Worm (Caenorhabditis elegans): Measurements from ENCODE around the gene F13H10.8.

Gene F13H10.8

DNA sequence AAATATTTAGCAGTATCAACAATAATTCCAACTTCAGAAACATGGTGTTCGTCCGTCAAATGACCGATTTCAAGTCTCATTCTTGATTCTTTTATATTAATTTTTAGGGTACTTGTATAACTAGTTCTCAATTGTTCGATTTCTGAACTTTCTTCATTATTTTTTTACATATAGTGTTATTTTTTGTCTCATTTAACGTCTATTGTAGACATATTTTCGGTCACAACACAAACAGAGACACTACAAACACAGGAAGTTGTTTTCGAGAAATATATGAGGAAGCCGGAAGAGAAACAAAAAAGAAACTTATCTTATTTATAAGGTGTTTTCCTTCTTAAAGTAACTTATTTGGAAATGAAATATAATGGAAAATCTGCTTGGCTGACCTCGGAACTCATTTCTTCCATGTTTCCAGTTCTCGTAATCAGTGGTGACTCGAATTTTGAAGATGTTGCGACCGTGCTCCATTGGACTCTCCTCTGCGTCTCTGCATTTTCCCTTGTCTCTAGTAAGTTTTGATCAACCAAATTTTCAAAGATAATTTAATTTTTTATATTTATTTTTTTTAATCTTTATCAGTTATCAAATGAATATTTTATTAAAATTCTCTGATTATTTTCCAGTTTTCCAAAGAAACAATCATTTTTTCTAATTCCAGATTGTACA lies 33.5 kb downstream of the F13H10.8 start, which contains the start of the genes F36H1.12 and lin-3:
F36H1.12 (minus strand) TSS at position 51 of the 666 bp plus-strand sequence.
lin-3 (plus strand) TSS at position 657 of the 666 bp plus-strand sequence.
- TF ChIP-seq ceh-39 (tag; optimal IDR thresholded peaks at IDR 0.05): no peak

DNA sequence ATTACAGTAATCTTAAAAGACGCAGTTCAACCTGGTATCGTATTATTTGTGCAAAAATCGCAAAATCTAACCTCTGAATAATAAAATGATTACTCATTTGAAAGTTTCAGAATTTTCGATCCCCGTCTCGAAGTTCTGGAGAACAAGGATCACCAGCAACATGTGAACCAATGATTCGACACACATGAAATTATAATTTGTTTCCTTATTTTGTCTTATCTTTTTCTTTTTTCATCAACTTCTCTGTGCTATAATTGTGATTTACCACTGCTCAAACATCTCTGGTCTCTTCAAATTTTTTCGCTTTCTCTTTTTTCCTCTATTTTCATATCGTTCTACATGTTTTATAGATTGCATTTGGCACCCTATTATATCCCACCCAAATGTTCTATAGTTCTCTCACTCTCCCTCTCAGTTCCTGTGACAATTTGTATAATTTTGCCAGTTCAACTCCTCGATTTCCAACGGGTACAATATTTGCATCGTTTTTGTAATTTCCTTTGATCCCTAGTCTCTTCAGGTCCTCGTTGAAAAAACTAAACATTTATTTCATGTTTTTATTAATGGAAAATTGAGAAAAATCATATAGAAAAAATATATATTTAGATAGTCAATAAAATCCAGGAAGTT lies 42.8 kb downstream of the F13H10.8 start:
- TF ChIP-seq nhr-237 (tag; optimal IDR thresholded peaks at IDR 0.05) (no peak), ceh-39 (tag; optimal IDR thresholded peaks at IDR 0.05) (no peak), mls-2 (tag; optimal IDR thresholded peaks at IDR 0.05) (no peak), lin-13 (tag; optimal IDR thresholded peaks at IDR 0.05) (no peak), unc-39 (tag; optimal IDR thresholded peaks at IDR 0.05) (no peak), lsy-2 (tag; optimal IDR thresholded peaks at IDR 0.05) (no peak), nhr-76 (tag; optimal IDR thresholded peaks at IDR 0.05) (no peak), zip-8 (tag; optimal IDR thresholded peaks at IDR 0.05) (no peak), mab-5 (tag; optimal IDR thresholded peaks at IDR 0.05) (no peak), ceh-83 (GFP tag; optimal IDR thresholded peaks at IDR 0.05) (no peak), M03D4.4 (tag; optimal IDR thresholded peaks at IDR 0.05) (no peak), mep-1 (tag; optimal IDR thresholded peaks at IDR 0.05) (no peak), elt-1 (tag; optimal IDR thresholded peaks at IDR 0.05; ENCODE audit: borderline replicate concordance, insufficient read depth) (no peak)

- TF ChIP-seq unc-62 (GFP tag; optimal IDR thresholded peaks at IDR 0.05) (peak; percentile 80), nhr-28 (tag; optimal IDR thresholded peaks at IDR 0.05) (no peak), unc-120 (tag; optimal IDR thresholded peaks at IDR 0.05; ENCODE audit: poor library complexity, severe bottlenecking) (peak; percentile 59), nhr-2 (tag; optimal IDR thresholded peaks at IDR 0.05) (no peak), ces-1 (GFP tag; optimal IDR thresholded peaks at IDR 0.05) (no peak), ceh-39 (tag; optimal IDR thresholded peaks at IDR 0.05) (no peak), hlh-1 (tag; optimal IDR thresholded peaks at IDR 0.05) (peak; percentile 97), ham-2 (GFP tag; optimal IDR thresholded peaks at IDR 0.05) (no peak)
These were observed 43.6 kb downstream of the F13H10.8 start, which contains the start of gene ttr-16 for ce11 chrIV:11063962-11064361. Gene ttr-16 (minus strand): TSS chrIV:11064137.

DNA sequence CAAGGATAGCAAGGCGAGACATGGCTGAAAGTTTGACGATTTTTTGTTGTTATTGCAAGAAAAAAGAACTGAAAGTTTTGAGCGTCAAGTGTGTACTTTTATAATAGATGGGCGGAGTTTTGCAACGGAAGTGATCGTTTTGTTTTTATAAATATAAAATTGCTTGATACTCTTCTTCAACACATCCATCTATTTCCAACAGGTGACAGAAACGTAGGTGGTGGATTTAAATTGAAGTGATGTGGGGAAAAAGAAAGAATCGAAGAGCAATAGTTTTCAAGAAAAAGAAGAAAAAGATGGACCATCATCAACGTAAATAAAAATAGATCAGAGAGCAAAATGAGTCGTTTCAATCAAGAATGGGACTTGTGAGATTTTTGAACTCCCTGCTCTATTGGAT lies 46.7 kb downstream of the F13H10.8 start, which contains the start of gene ttr-17:
ttr-17 (minus strand) TSS at position 24 of the 400 bp plus-strand sequence.
- TF ChIP-seq unc-62 (GFP tag; optimal IDR thresholded peaks at IDR 0.05) (peak; percentile 52), ceh-83 (GFP tag; optimal IDR thresholded peaks at IDR 0.05) (no peak), lin-32 (GFP tag; optimal IDR thresholded peaks at IDR 0.05) (no peak)

ce11 chrIV:11068314-11068713 lies 48.0 kb downstream of the F13H10.8 start:
- TF ChIP-seq ces-1 (GFP tag; optimal IDR thresholded peaks at IDR 0.05): no peak
- no peak for TF ChIP-seq lin-32 (GFP tag; optimal IDR thresholded peaks at IDR 0.05)
- no peak for TF ChIP-seq drap-1 (GFP tag; optimal IDR thresholded peaks at IDR 0.05)
- peak; percentile 68 for TF ChIP-seq hlh-1 (tag; optimal IDR thresholded peaks at IDR 0.05)
- TF ChIP-seq pha-4 (tag; optimal IDR thresholded peaks at IDR 0.05): no peak
- TF ChIP-seq flh-1 (GFP tag; optimal IDR thresholded peaks at IDR 0.05): no peak
- TF ChIP-seq ham-2 (GFP tag; optimal IDR thresholded peaks at IDR 0.05): no peak
- TF ChIP-seq snpc-4 (tag; optimal IDR thresholded peaks at IDR 0.05): no peak
- TF ChIP-seq cnd-1 (tag; optimal IDR thresholded peaks at IDR 0.05): no peak
- TF ChIP-seq nhr-76 (tag; optimal IDR thresholded peaks at IDR 0.05): no peak
- TF ChIP-seq mep-1 (tag; optimal IDR thresholded peaks at IDR 0.05): no peak
- no peak for TF ChIP-seq mls-2 (tag; optimal IDR thresholded peaks at IDR 0.05)
- no peak for TF ChIP-seq ztf-11 (tag; optimal IDR thresholded peaks at IDR 0.05)
- no peak for TF ChIP-seq bed-3 (GFP tag; optimal IDR thresholded peaks at IDR 0.05)
- TF ChIP-seq nhr-12 (tag; optimal IDR thresholded peaks at IDR 0.05): no peak
- no peak for TF ChIP-seq tbx-8 (GFP tag; optimal IDR thresholded peaks at IDR 0.05)
- no peak for TF ChIP-seq sem-2 (GFP tag; optimal IDR thresholded peaks at IDR 0.05)
- peak; percentile 62 for TF ChIP-seq mab-5 (tag; optimal IDR thresholded peaks at IDR 0.05)
- no peak for TF ChIP-seq elt-1 (tag; optimal IDR thresholded peaks at IDR 0.05; ENCODE audit: borderline replicate concordance, insufficient read depth)
- no peak for TF ChIP-seq M03D4.4 (tag; optimal IDR thresholded peaks at IDR 0.05)
- TF ChIP-seq nhr-237 (tag; optimal IDR thresholded peaks at IDR 0.05): no peak
- peak; percentile 57 for TF ChIP-seq unc-120 (tag; optimal IDR thresholded peaks at IDR 0.05; ENCODE audit: poor library complexity, severe bottlenecking)
- TF ChIP-seq lsy-2 (tag; optimal IDR thresholded peaks at IDR 0.05): no peak
- TF ChIP-seq ceh-43 (GFP tag; optimal IDR thresholded peaks at IDR 0.05): no peak
- no peak for TF ChIP-seq blmp-1 (tag; optimal IDR thresholded peaks at IDR 0.05)
- no peak for TF ChIP-seq nhr-28 (tag; optimal IDR thresholded peaks at IDR 0.05)
- no peak for TF ChIP-seq zip-8 (tag; optimal IDR thresholded peaks at IDR 0.05)
- TF ChIP-seq unc-62 (GFP tag; optimal IDR thresholded peaks at IDR 0.05): peak; percentile 100
- no peak for TF ChIP-seq sptf-1 (tag; optimal IDR thresholded peaks at IDR 0.05)
- TF ChIP-seq unc-39 (tag; optimal IDR thresholded peaks at IDR 0.05): no peak
- no peak for TF ChIP-seq ceh-83 (GFP tag; optimal IDR thresholded peaks at IDR 0.05)

Data from whole organism, mixed stage, embryonic.